Worm (Caenorhabditis elegans): ENCODE data around the gene nas-13.

- no peak for TF ChIP-seq W03F9.2 (tag; optimal IDR thresholded peaks at IDR 0.05)
- TF ChIP-seq him-1 (tag; optimal IDR thresholded peaks at IDR 0.05), result no peak
Observed at ce11 chrX:15408577-15408976, 19.5 kb downstream of the nas-13 start.
